Fruit fly (Drosophila melanogaster): ENCODE data around the gene CG34112.

dm6 chr3R:4359625-4360024, 34.4 kb downstream of the CG34112 start, which contains the start of gene CG1090:
- TF ChIP-seq CG14711 (tag; optimal IDR thresholded peaks at IDR 0.05) (no peak), Mnt (GFP tag; optimal IDR thresholded peaks at IDR 0.05) (no peak), CG12768 (GFP tag; optimal IDR thresholded peaks at IDR 0.05) (peak; percentile 9), kay (GFP tag; ENCODE audit: borderline replicate concordance) (no peak), Hr96 (GFP tag; optimal IDR thresholded peaks at IDR 0.05) (no peak), CG11617 (GFP tag; optimal IDR thresholded peaks at IDR 0.05) (no peak), CG33017 (tag; optimal IDR thresholded peaks at IDR 0.05) (peak; percentile 7), Crg-1 (GFP tag; optimal IDR thresholded peaks at IDR 0.05) (no peak), toe (GFP tag; optimal IDR thresholded peaks at IDR 0.05) (no peak), cnc (optimal IDR thresholded peaks at IDR 0.05) (no peak), ovo (GFP tag; optimal IDR thresholded peaks at IDR 0.05) (no peak), CG5204 (GFP tag; optimal IDR thresholded peaks at IDR 0.05) (no peak), CG1620 (GFP tag; optimal IDR thresholded peaks at IDR 0.05) (no peak)

All from whole organism, adult.